Worm (Caenorhabditis elegans): Measurements from ENCODE around the gene mig-13.

DNA sequence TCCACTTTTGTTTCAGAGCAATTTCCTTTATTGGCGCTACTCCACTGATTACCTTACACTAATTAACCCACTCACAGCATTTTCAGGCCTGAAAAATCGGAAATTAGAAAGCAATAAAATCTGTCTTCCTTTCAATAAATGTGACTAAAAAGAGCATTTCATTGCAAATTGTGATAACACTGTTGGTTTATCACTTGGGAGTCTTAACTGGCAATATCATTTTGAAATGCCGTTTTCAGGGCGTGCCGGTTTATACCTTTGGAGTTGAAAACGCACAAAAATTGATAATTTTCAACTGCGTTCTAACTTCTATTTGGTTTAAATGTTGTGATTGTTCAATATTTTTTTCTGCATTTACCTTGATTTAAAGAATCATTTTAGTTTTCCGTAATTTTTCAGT, 22.3 kb upstream of the mig-13 start, which contains the start of gene R08E3.1:
- TF ChIP-seq T22C8.4 (GFP tag; IDR thresholded peaks at IDR 0.05) = no peak
- TF ChIP-seq ztf-23 (GFP tag; IDR thresholded peaks at IDR 0.05) = no peak
- no peak for TF ChIP-seq flt-1 (GFP tag; IDR thresholded peaks at IDR 0.05)
- TF ChIP-seq ztf-29 (GFP tag; IDR thresholded peaks at IDR 0.05) = no peak
- no peak for TF ChIP-seq ref-1 (GFP tag; conservative IDR thresholded peaks at IDR 0.05)
